Worm (Caenorhabditis elegans) whole organism, mixed stage, embryonic: Measurements from ENCODE around the gene fbxa-166.

Experiments
- ces-1 ChIP-seq: fragments of 150-350 bp; optimal IDR thresholded peaks from 2 replicates; lab custom pipeline; 2014; ENCODE audit warnings: missing biosample characterization, missing genetic modification reagents, missing genetic modification characterization
- mep-1 ChIP-seq: fragments of 150-350 bp; optimal IDR thresholded peaks from 2 replicates; lab custom pipeline; 2017; ENCODE audit warnings: missing biosample characterization, missing genetic modification reagents, missing genetic modification characterization, inconsistent platforms
- pha-4 ChIP-seq: fragments of 150-350 bp; optimal IDR thresholded peaks from 2 replicates; lab custom pipeline; 2018; ENCODE audit warnings: missing biosample characterization, missing genetic modification reagents, missing genetic modification characterization
- unc-39 ChIP-seq: fragments of 150-350 bp; optimal IDR thresholded peaks from 2 replicates; lab custom pipeline; 2014; ENCODE audit warnings: missing biosample characterization, missing genetic modification characterization

DNA sequence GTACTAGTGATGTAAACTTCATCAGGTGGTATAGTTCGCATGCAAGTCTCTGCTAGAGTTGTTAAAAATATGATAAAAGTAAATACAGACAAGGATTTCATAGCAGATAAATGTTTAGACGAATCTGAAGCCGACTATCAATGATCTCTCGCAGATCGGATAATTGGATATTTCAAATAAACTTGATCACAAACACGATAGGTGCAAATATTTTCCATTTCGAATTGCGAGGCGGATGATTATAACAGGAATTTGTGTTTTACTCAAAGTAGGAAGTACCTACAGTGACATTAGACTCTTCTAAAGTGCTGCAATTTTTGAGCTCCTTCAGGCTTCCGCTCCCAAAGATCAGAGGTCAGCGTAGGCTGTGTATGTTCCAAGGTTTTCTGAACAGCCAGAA lies 29.0 kb downstream of the fbxa-166 start, which contains the start of gene T07H3.7:
- TF ChIP-seq unc-39 (tag; lab: Kevin White, UChicago) (no peak), pha-4 (no peak), mep-1 (no peak), ces-1 (GFP tag; lab: Kevin White, UChicago) (no peak)
